Worm (Caenorhabditis elegans): ENCODE results near the gene F53G2.2.
A peak's percentile ranks its signal among the peaks of the same experiment; 100 is the strongest.

DNA sequence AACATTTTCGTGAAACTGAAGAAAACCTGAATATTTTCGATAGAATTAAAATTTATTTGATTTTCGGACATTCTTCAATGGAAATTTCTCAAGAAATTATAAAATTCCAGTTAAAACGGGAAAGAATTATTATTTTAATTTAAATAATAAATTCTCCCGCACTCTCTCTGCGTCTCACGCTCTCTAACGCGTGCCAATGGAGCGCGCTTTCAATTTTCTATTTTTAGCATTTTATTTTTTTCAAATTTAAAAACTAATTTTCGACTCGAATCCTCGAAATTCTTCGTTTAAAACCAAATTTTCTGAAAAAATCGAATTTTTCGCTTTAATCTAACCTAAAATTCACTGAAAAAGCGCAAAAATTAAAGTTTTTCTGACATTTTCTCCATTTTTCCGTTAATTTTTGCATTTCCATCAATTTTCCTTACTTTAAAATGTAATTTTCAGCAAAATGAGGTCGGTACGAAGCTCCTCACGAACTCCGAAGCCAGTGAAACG, 22.8 kb downstream of the F53G2.2 start, which contains the start of gene gbas-1:
- TF ChIP-seq snpc-4 (tag; optimal IDR thresholded peaks at IDR 0.05) (no peak), fos-1 (tag; optimal IDR thresholded peaks at IDR 0.05) (no peak), lin-13 (GFP tag; optimal IDR thresholded peaks at IDR 0.05) (peak; percentile 31), zag-1 (tag; optimal IDR thresholded peaks at IDR 0.05) (no peak), nhr-10 (tag; optimal IDR thresholded peaks at IDR 0.05) (no peak), ama-1 (optimal IDR thresholded peaks at IDR 0.05) (no peak)
